Worm (Caenorhabditis elegans) whole organism, early embryonic: Measurements from ENCODE around the gene metl-13.

Source experiments
- F13C5.2 ChIP-seq: sonication (generic microtip); optimal IDR thresholded peaks from 2 replicates; lab custom pipeline; 2017; ENCODE audit warnings: mild to moderate bottlenecking, missing genetic modification characterization, inconsistent platforms, missing compliant biosample characterization
- aly-1 ChIP-seq: sonication (generic microtip); optimal IDR thresholded peaks from 2 replicates; lab custom pipeline; 2016; ENCODE audit warnings: missing genetic modification characterization, missing compliant biosample characterization
- ama-1 ChIP-seq: fragments of 150-350 bp; optimal IDR thresholded peaks from 2 replicates; lab custom pipeline; 2014
- ets-7 ChIP-seq: sonication (generic microtip); optimal IDR thresholded peaks from 2 replicates; lab custom pipeline; 2016; ENCODE audit warnings: missing genotype, missing genetic modification characterization, missing compliant biosample characterization
- flt-1 ChIP-seq: fragments of 200-800 bp; sonication (Bioruptor generic); IDR thresholded peaks from 2 replicates; pipeline ENCODE4 v1.3.6; 2022; ENCODE audit warnings: missing genetic modification characterization, missing compliant biosample characterization
- hmg-4 ChIP-seq: fragments of 200-800 bp; sonication (Bioruptor generic); optimal IDR thresholded peaks from 2 replicates; lab custom pipeline; 2018; ENCODE audit warnings: mild to moderate bottlenecking, missing genetic modification characterization, missing compliant biosample characterization
- scrt-1 ChIP-seq: fragments of 200-800 bp; sonication (Bioruptor generic); IDR thresholded peaks from 2 replicates; pipeline ENCODE4 v1.3.6; 2022; ENCODE audit warnings: missing genetic modification characterization, missing compliant biosample characterization
- tbx-11 ChIP-seq: fragments of 200-800 bp; sonication (Bioruptor generic); IDR thresholded peaks from 2 replicates; pipeline ENCODE4 v1.3.6; 2022; ENCODE audit warnings: missing genetic modification characterization, missing compliant biosample characterization
- tbx-37 ChIP-seq: fragments of 200-800 bp; sonication (Bioruptor generic); conservative IDR thresholded peaks from 2 replicates; pipeline ENCODE4 v1.3.6; 2022; ENCODE audit warnings: missing genetic modification reagents, missing genetic modification characterization, missing compliant biosample characterization

DNA sequence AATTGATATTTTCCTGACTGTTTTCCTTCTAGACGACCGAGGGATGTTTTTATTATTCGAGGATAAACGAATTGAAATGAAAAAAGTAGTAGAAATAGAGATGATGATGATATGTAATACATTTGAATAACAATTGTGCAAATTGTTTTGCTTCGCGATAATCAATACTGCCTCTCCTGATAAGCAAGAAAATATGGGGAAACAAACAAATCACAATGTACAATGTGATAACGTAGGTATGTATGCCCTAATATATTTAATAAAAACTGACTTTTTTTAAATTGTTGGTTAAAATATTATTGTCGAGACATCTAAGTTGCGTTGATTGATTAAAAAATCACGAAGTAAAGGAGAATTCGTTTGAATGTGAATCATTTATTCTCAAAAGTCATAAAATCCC lies 7.1 kb upstream of the metl-13 start, which contains the start of gene cest-5.2:
- TF ChIP-seq aly-1, result no peak
- TF ChIP-seq tbx-37 (GFP tag; lab: Robert Waterston, UW), result no peak
- TF ChIP-seq scrt-1 (GFP tag; lab: Robert Waterston, UW), result no peak
- no peak for TF ChIP-seq ama-1 (lab: Kevin White, UChicago)
- no peak for TF ChIP-seq hmg-4
- no peak for TF ChIP-seq tbx-11 (GFP tag; lab: Robert Waterston, UW)
- TF ChIP-seq F13C5.2 (tag; lab: Kevin White, UChicago), result no peak
- TF ChIP-seq ets-7 (tag; lab: Kevin White, UChicago), result no peak
- TF ChIP-seq flt-1, result no peak
